Worm (Caenorhabditis elegans): ENCODE measurements around the gene soap-1.
A peak's percentile ranks its signal among the peaks of the same experiment; 100 is the strongest.

The soap-1 gene

DNA sequence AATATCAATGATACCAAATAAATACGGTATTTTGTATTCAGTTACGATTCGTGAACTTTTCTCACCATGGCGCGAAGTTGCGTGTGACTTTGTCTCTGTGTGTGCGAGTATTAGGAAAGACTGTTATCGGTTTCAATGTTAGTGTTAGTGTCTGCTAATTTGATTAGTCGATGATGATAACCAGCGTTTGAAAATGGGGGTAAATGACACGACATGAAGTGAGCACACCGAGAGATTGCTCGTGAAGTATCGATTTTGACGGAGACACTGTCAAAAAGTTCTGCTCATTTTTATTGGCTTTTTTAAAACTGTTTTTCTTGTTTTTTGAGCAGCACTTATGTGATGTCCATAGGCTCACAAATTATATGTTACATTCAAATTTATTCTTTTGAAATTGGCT lies 16.3 kb downstream of the soap-1 start (continued):
- no peak for TF ChIP-seq daf-12 (tag; optimal IDR thresholded peaks at IDR 0.05)
- TF ChIP-seq ceh-32 (tag; optimal IDR thresholded peaks at IDR 0.05; ENCODE audit: poor library complexity): no peak
- peak; percentile 61 for TF ChIP-seq mep-1 (tag; optimal IDR thresholded peaks at IDR 0.05)
- no peak for TF ChIP-seq nhr-11 (tag; optimal IDR thresholded peaks at IDR 0.05)
- peak; percentile 48 for TF ChIP-seq Y48G9A.11 (GFP tag; IDR thresholded peaks at IDR 0.05)
- TF ChIP-seq nhr-42 (GFP tag; IDR thresholded peaks at IDR 0.05): 0 out of 2 replicates have a peak, but pooled peaks have one; percentile 10
- TF ChIP-seq nhr-41 (GFP tag; IDR thresholded peaks at IDR 0.05): 0 out of 2 replicates have a peak, but pooled peaks have one; percentile 45
- no peak for TF ChIP-seq aly-2 (tag; optimal IDR thresholded peaks at IDR 0.05)
- peak; percentile 2 for TF ChIP-seq unc-130 (GFP tag; optimal IDR thresholded peaks at IDR 0.05)
- TF ChIP-seq cey-2 (tag; optimal IDR thresholded peaks at IDR 0.05; ENCODE audit: borderline replicate concordance, insufficient read depth): no peak
- TF ChIP-seq daf-19 (GFP tag; conservative IDR thresholded peaks at IDR 0.05): no peak
- TF ChIP-seq zag-1 (tag; optimal IDR thresholded peaks at IDR 0.05): no peak
- TF ChIP-seq madf-5 (GFP tag; IDR thresholded peaks at IDR 0.05): no peak
- no peak for TF ChIP-seq ZK337.2 (GFP tag; IDR thresholded peaks at IDR 0.05)
- no peak for TF ChIP-seq hif-1 (tag; optimal IDR thresholded peaks at IDR 0.05)
- TF ChIP-seq ceh-62 (tag; optimal IDR thresholded peaks at IDR 0.05): no peak
- no peak for TF ChIP-seq D1046.2 (GFP tag; IDR thresholded peaks at IDR 0.05)
- TF ChIP-seq nhr-28 (tag; optimal IDR thresholded peaks at IDR 0.05): peak; percentile 86
- TF ChIP-seq lim-7 (GFP tag; IDR thresholded peaks at IDR 0.05): no peak
- no peak for TF ChIP-seq nhr-10 (tag; optimal IDR thresholded peaks at IDR 0.05)
- TF ChIP-seq hlh-11 (tag; optimal IDR thresholded peaks at IDR 0.05): peak; percentile 71
- no peak for TF ChIP-seq egl-27 (tag; optimal IDR thresholded peaks at IDR 0.05)
- TF ChIP-seq mdt-29 (GFP tag; IDR thresholded peaks at IDR 0.05): no peak
- no peak for TF ChIP-seq Y105C5A.15 (GFP tag; IDR thresholded peaks at IDR 0.05)
- no peak for TF ChIP-seq lin-29 (GFP tag; IDR thresholded peaks at IDR 0.05)
- 0 out of 2 replicates have a peak, but pooled peaks have one; percentile 37 for TF ChIP-seq T26A8.4 (GFP tag; IDR thresholded peaks at IDR 0.05)
- TF ChIP-seq lin-15B (tag; optimal IDR thresholded peaks at IDR 0.05): no peak
- TF ChIP-seq ama-1 (optimal IDR thresholded peaks at IDR 0.05): peak; percentile 83
- TF ChIP-seq ceh-20 (GFP tag; IDR thresholded peaks at IDR 0.05): no peak
- 0 out of 2 replicates have a peak, but pooled peaks have one; percentile 15 for TF ChIP-seq hmg-1.1 (GFP tag; IDR thresholded peaks at IDR 0.05)
- TF ChIP-seq nhr-237 (tag; optimal IDR thresholded peaks at IDR 0.05): no peak
- peak; percentile 39 for TF ChIP-seq nhr-77 (tag; optimal IDR thresholded peaks at IDR 0.05)
- no peak for TF ChIP-seq F49E8.2 (tag; optimal IDR thresholded peaks at IDR 0.05; ENCODE audit: borderline replicate concordance)
- TF ChIP-seq spr-1 (tag; optimal IDR thresholded peaks at IDR 0.05): no peak
- TF ChIP-seq nhr-48 (tag; optimal IDR thresholded peaks at IDR 0.05): peak; percentile 14
- TF ChIP-seq zip-2 (tag; optimal IDR thresholded peaks at IDR 0.05): no peak
- TF ChIP-seq F10B5.3 (tag; optimal IDR thresholded peaks at IDR 0.05): peak; percentile 38
- no peak for TF ChIP-seq nhr-76 (tag; optimal IDR thresholded peaks at IDR 0.05)
- TF ChIP-seq lin-13 (GFP tag; optimal IDR thresholded peaks at IDR 0.05): peak; percentile 74
- TF ChIP-seq daf-8 (GFP tag; IDR thresholded peaks at IDR 0.05): no peak
- TF ChIP-seq zfp-2 (tag; optimal IDR thresholded peaks at IDR 0.05): no peak
- no peak for TF ChIP-seq set-16 (GFP tag; IDR thresholded peaks at IDR 0.05)
- peak; percentile 51; the same call in 1 of the 2 replicates for TF ChIP-seq lin-38 (GFP tag; IDR thresholded peaks at IDR 0.05)
- TF ChIP-seq R02D3.7 (tag; optimal IDR thresholded peaks at IDR 0.05): no peak
- no peak for TF ChIP-seq ces-1 (GFP tag; optimal IDR thresholded peaks at IDR 0.05)
- TF ChIP-seq F37D6.2 (tag; optimal IDR thresholded peaks at IDR 0.05): no peak
- no peak for TF ChIP-seq rbr-2 (tag; optimal IDR thresholded peaks at IDR 0.05)
- no peak for TF ChIP-seq nhr-25 (tag; optimal IDR thresholded peaks at IDR 0.05; ENCODE audit: borderline replicate concordance, insufficient read depth)
- no peak for TF ChIP-seq ztf-11 (tag; optimal IDR thresholded peaks at IDR 0.05)
- no peak for TF ChIP-seq madf-9 (GFP tag; conservative IDR thresholded peaks at IDR 0.05)
- TF ChIP-seq daf-16 (GFP tag; optimal IDR thresholded peaks at IDR 0.05): peak in 1 of 2 experiments; percentile 38
- TF ChIP-seq daf-16 (tag; optimal IDR thresholded peaks at IDR 0.05): peak; percentile 46
- no peak for TF ChIP-seq lir-3 (tag; optimal IDR thresholded peaks at IDR 0.05)

Data from whole organism, L4 larva.